Fruit fly (Drosophila melanogaster) whole organism, embryonic: ENCODE results near the gene Pat1.
A peak's percentile ranks its signal among the peaks of the same experiment; 100 is the strongest.

Experiments
- ATbp ChIP-seq: fragments of 200-800 bp; sonication (Bioruptor generic); optimal IDR thresholded peaks from 2 replicates; lab custom pipeline; 2017; ENCODE audit warnings: missing biosample characterization, mild to moderate bottlenecking, missing genetic modification characterization, missing genetic modification reagents
- B-H1 ChIP-seq: fragments of 200-800 bp; sonication (Bioruptor generic); IDR thresholded peaks from 3 replicates; pipeline ENCODE4 v1.3.6; 2022; ENCODE audit warnings: missing biosample characterization, missing genetic modification characterization
- BEAF-32 ChIP-seq: fragments of 200-800 bp; sonication (Bioruptor generic); optimal IDR thresholded peaks from 3 replicates; lab custom pipeline; 2017; ENCODE audit warnings: missing biosample characterization, missing genetic modification characterization, mild to moderate bottlenecking, moderate library complexity, missing genetic modification reagents
- CG11504 ChIP-seq: fragments of 200-800 bp; sonication (Bioruptor generic); optimal IDR thresholded peaks from 3 replicates; lab custom pipeline; 2019; ENCODE audit warnings: missing biosample characterization, mild to moderate bottlenecking, missing genetic modification characterization, moderate library complexity
- CG11560 ChIP-seq: fragments of 200-800 bp; sonication (Bioruptor generic); IDR thresholded peaks from 3 replicates; pipeline ENCODE4 v1.3.6; 2022; ENCODE audit warnings: missing biosample characterization, missing genetic modification characterization
- CG14710 ChIP-seq: fragments of 200-800 bp; sonication (Bioruptor generic); optimal IDR thresholded peaks from 3 replicates; lab custom pipeline; 2019; ENCODE audit warnings: missing biosample characterization, mild to moderate bottlenecking, missing genetic modification characterization, moderate library complexity
- CG1603 ChIP-seq: fragments of 200-800 bp; sonication (Bioruptor generic); optimal IDR thresholded peaks from 2 replicates; lab custom pipeline; 2019; ENCODE audit warnings: missing biosample characterization, mild to moderate bottlenecking, missing genetic modification characterization, moderate library complexity
- CG1832 ChIP-seq: fragments of 200-800 bp; sonication (Bioruptor generic); optimal IDR thresholded peaks from 2 replicates; lab custom pipeline; 2017; ENCODE audit warnings: missing biosample characterization, mild to moderate bottlenecking, missing genetic modification characterization, inconsistent platforms
- CG18599 ChIP-seq: fragments of 200-800 bp; sonication (Bioruptor generic); optimal IDR thresholded peaks from 3 replicates; lab custom pipeline; 2017; ENCODE audit warnings: missing biosample characterization, missing genetic modification characterization, mild to moderate bottlenecking, moderate library complexity, missing genetic modification reagents
- CG2678 ChIP-seq: fragments of 200-800 bp; sonication (Bioruptor generic); optimal IDR thresholded peaks from 3 replicates; lab custom pipeline; 2019; ENCODE audit warnings: missing biosample characterization, mild to moderate bottlenecking, missing genetic modification characterization, moderate library complexity
- CG30403 ChIP-seq: fragments of 200-800 bp; sonication (Bioruptor generic); optimal IDR thresholded peaks from 3 replicates; lab custom pipeline; 2016; ENCODE audit warnings: missing biosample characterization, missing genetic modification characterization
- CG4404 ChIP-seq: fragments of 200-800 bp; sonication (Bioruptor generic); IDR thresholded peaks from 2 replicates; pipeline ENCODE4 v1.3.6; 2022; ENCODE audit warnings: missing biosample characterization, missing genetic modification characterization
- CG4424 ChIP-seq: fragments of 200-800 bp; sonication (Bioruptor generic); optimal IDR thresholded peaks from 3 replicates; lab custom pipeline; 2016; ENCODE audit warnings: missing biosample characterization, missing genetic modification characterization
- CG6791 ChIP-seq: fragments of 200-800 bp; sonication (Bioruptor generic); IDR thresholded peaks from 3 replicates; pipeline ENCODE4 v1.3.6; 2022; ENCODE audit warnings: missing biosample characterization, missing genetic modification characterization; ENCODE audit not compliant: partially characterized antibody
- CG7271 ChIP-seq: fragments of 200-800 bp; sonication (Bioruptor generic); optimal IDR thresholded peaks from 2 replicates; lab custom pipeline; 2018; ENCODE audit warnings: missing biosample characterization, mild to moderate bottlenecking, missing genetic modification characterization, moderate library complexity
- CG7556 ChIP-seq: fragments of 200-800 bp; sonication (Bioruptor generic); optimal IDR thresholded peaks from 2 replicates; lab custom pipeline; 2017; ENCODE audit warnings: missing biosample characterization, mild to moderate bottlenecking, missing genetic modification characterization
- CG7839 ChIP-seq: fragments of 200-800 bp; sonication (Bioruptor generic); optimal IDR thresholded peaks from 3 replicates; lab custom pipeline; 2018; ENCODE audit warnings: missing biosample characterization, mild to moderate bottlenecking, missing genetic modification characterization, moderate library complexity
- CG9727 ChIP-seq: fragments of 200-800 bp; sonication (Bioruptor generic); optimal IDR thresholded peaks from 3 replicates; lab custom pipeline; 2017; ENCODE audit warnings: missing biosample characterization, mild to moderate bottlenecking, missing genetic modification characterization
- D ChIP-seq, 2 experiments: fragments of 200-800 bp in 1 of 2; fragments of >200 bp in 1 of 2; sonication (Bioruptor generic) in 1 of 2; optimal IDR thresholded peaks; 2 replicates in 1 of 2; 3 replicates in 1 of 2; lab custom pipeline; 2017; ENCODE audit warnings: mild to moderate bottlenecking in 1 of 2, missing biosample characterization in 1 of 2, missing genetic modification characterization in 1 of 2, missing genetic modification reagents in 1 of 2
- HLH3B ChIP-seq: fragments of 200-800 bp; sonication (Bioruptor generic); IDR thresholded peaks from 2 replicates; pipeline ENCODE4 v1.3.6; 2022; ENCODE audit warnings: missing biosample characterization, missing genetic modification characterization
- Kr ChIP-seq: fragments of 200-800 bp; sonication (Bioruptor generic); optimal IDR thresholded peaks from 2 replicates; lab custom pipeline; 2017; ENCODE audit warnings: missing biosample characterization, mild to moderate bottlenecking, missing genetic modification characterization
- Poxn ChIP-seq: fragments of 200-800 bp; sonication (Bioruptor generic); IDR thresholded peaks from 2 replicates; pipeline ENCODE4 v1.3.6; 2022; ENCODE audit warnings: missing biosample characterization, missing genetic modification characterization
- ap ChIP-seq: fragments of 200-800 bp; sonication (Bioruptor generic); IDR thresholded peaks from 2 replicates; pipeline ENCODE4 v1.3.6; 2022; ENCODE audit warnings: missing biosample characterization, missing genetic modification characterization
- chn ChIP-seq: fragments of 200-800 bp; sonication (Bioruptor generic); optimal IDR thresholded peaks from 2 replicates; lab custom pipeline; 2016; ENCODE audit warnings: missing biosample characterization, missing genetic modification characterization
- croc ChIP-seq: fragments of 200-800 bp; sonication (Bioruptor generic); conservative IDR thresholded peaks from 3 replicates; pipeline ENCODE4 v1.3.6; 2022; ENCODE audit warnings: missing biosample characterization, missing genetic modification characterization
- crol ChIP-seq: fragments of 200-800 bp; sonication (Bioruptor generic); IDR thresholded peaks from 2 replicates; pipeline ENCODE4 v1.3.6; 2022; ENCODE audit warnings: missing biosample characterization, missing genetic modification characterization
- dimm ChIP-seq: fragments of 200-800 bp; sonication (Bioruptor generic); IDR thresholded peaks from 2 replicates; pipeline ENCODE4 v1.3.6; 2022; ENCODE audit warnings: missing biosample characterization, missing genetic modification characterization
- eve ChIP-seq, 2 experiments: fragments of >200 bp; optimal IDR thresholded peaks; 2 replicates each; lab custom pipeline; 2017; ENCODE audit warnings: missing biosample characterization in 2 of 2, missing genetic modification characterization in 2 of 2
- pfk ChIP-seq: fragments of 200-800 bp; sonication (Bioruptor generic); optimal IDR thresholded peaks from 2 replicates; lab custom pipeline; 2018; ENCODE audit warnings: missing biosample characterization, mild to moderate bottlenecking, missing genetic modification characterization, moderate library complexity
- phol ChIP-seq: fragments of 200-800 bp; sonication (Bioruptor generic); optimal IDR thresholded peaks from 3 replicates; lab custom pipeline; 2018; ENCODE audit warnings: missing biosample characterization, mild to moderate bottlenecking, missing genetic modification characterization, moderate library complexity
- salm ChIP-seq: fragments of 200-800 bp; sonication (Bioruptor generic); optimal IDR thresholded peaks from 2 replicates; lab custom pipeline; 2018; ENCODE audit warnings: missing biosample characterization, mild to moderate bottlenecking, missing genetic modification characterization
- so ChIP-seq: fragments of 200-800 bp; sonication (Bioruptor generic); IDR thresholded peaks from 3 replicates; pipeline ENCODE4 v1.3.6; 2022; ENCODE audit warnings: missing biosample characterization, missing genetic modification characterization
- toy ChIP-seq: fragments of 200-800 bp; sonication (Bioruptor generic); IDR thresholded peaks from 2 replicates; pipeline ENCODE4 v1.3.6; 2022; ENCODE audit warnings: missing biosample characterization, missing genetic modification characterization

Gene Pat1

DNA sequence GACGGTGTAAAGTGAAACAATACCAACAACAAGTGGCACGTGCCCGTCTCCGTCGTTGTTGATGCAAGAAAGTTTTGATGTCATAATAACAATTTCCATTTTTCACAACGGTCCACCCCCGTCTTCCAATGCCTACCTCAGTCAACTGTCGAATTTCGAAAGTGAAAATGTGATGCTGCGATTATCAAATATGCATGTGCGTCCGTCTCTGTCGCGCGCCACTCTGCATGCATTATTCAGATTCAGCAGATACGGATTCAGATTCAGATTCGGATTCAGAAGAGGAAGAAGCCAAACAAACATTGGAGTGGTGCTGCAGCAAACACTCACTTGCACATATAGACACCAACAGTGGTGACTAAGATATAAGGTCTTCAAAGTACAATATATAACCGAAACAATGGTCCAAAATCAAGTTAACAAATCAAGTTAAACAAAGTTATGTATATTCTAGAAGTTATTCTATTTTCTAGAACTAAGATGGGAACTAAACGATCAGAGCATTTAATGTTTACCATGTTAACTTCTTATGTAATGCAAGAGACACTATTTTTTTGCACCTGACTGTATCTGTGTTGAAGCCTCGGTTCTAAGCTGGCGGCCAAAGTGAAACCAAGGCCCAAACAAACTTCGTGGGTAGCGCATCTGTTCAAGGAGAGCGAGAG, 52.1 kb downstream of the Pat1 start (continued):
- TF ChIP-seq ap (GFP tag; lab: Robert Waterston, UW) (peak; percentile 35; the same call in 1 of the 2 replicates), salm (tag; lab: Kevin White, UChicago) (peak; percentile 3), ATbp (GFP tag; lab: Kevin White, UChicago) (peak; percentile 16), chn (peak; percentile 0), HLH3B (GFP tag; lab: Robert Waterston, UW) (peak; percentile 41; the same call in 1 of the 2 replicates), croc (GFP tag; lab: Robert Waterston, UW) (peak; percentile 28; the same call in 1 of the 3 replicates), CG7556 (peak; percentile 8), Poxn (no peak), CG2678 (tag; lab: Kevin White, UChicago) (peak; percentile 42), CG9727 (GFP tag; lab: Kevin White, UChicago) (peak; percentile 4), CG11560 (tag; lab: Robert Waterston, UW) (no peak), CG7271 (tag; lab: Kevin White, UChicago) (no peak), so (GFP tag; lab: Robert Waterston, UW) (no peak), CG4424 (GFP tag; lab: Kevin White, UChicago) (peak; percentile 31), CG30403 (GFP tag; lab: Kevin White, UChicago) (peak; percentile 7), CG6791 (no peak), CG14710 (tag; lab: Kevin White, UChicago) (peak; percentile 35), CG1603 (tag; lab: Kevin White, UChicago) (peak; percentile 54), dimm (GFP tag; lab: Robert Waterston, UW) (no peak), phol (peak; percentile 49), crol (GFP tag; lab: Robert Waterston, UW) (0 out of 2 replicates have a peak, but pooled peaks have one; percentile 20), toy (GFP tag; lab: Robert Waterston, UW) (no peak), CG1832 (GFP tag; lab: Kevin White, UChicago) (peak; percentile 66), pfk (GFP tag; lab: Kevin White, UChicago) (no peak), CG18599 (GFP tag; lab: Kevin White, UChicago) (peak; percentile 17), B-H1 (GFP tag; lab: Robert Waterston, UW) (peak; percentile 20; the same call in 1 of the 3 replicates), Kr (GFP tag; lab: Kevin White, UChicago) (no peak), BEAF-32 (GFP tag; lab: Kevin White, UChicago) (no peak), CG11504 (tag; lab: Kevin White, UChicago) (peak; percentile 52), CG4404 (GFP tag; lab: Robert Waterston, UW) (no peak), CG7839 (tag; lab: Kevin White, UChicago) (peak; percentile 35), D (optimal IDR thresholded peaks at IDR 0.05; lab: Kevin White, UChicago) (no peak), D (GFP tag; optimal IDR thresholded peaks at IDR 0.05; lab: Kevin White, UChicago) (peak; percentile 22), eve (GFP tag; optimal IDR thresholded peaks at IDR 0.05; lab: Kevin White, UChicago) (no peak)
